Worm (Caenorhabditis elegans) whole organism, young adult: ENCODE data around the gene Y45G12B.3.

Experiments used
- B0336.3 ChIP-seq: fragments of 200-800 bp; sonication (Bioruptor generic); IDR thresholded peaks from 2 replicates; pipeline ENCODE4 v1.3.6; 2022; ENCODE audit warnings: missing genetic modification characterization, missing compliant biosample characterization
- F10E7.11 ChIP-seq: sonication (generic microtip); optimal IDR thresholded peaks from 2 replicates; lab custom pipeline; 2017; ENCODE audit warnings: mild to moderate bottlenecking, missing genetic modification characterization, moderate library complexity, missing compliant biosample characterization
- F23B12.7 ChIP-seq: sonication (generic microtip); optimal IDR thresholded peaks from 2 replicates; lab custom pipeline; 2017; ENCODE audit warnings: missing genetic modification characterization, mild to moderate bottlenecking, missing compliant biosample characterization, antibody characterized with exemption, moderate library complexity; ENCODE audit not compliant: insufficient read depth
- F37B4.10 ChIP-seq: fragments of 200-800 bp; sonication (Bioruptor generic); IDR thresholded peaks from 2 replicates; pipeline ENCODE4 v1.3.6; 2022; ENCODE audit warnings: missing genetic modification characterization, missing compliant biosample characterization
- F49E8.2 ChIP-seq: sonication (generic microtip); optimal IDR thresholded peaks from 3 replicates; lab custom pipeline; 2017; ENCODE audit warnings: missing genetic modification characterization, mild to moderate bottlenecking, missing compliant biosample characterization, antibody characterized with exemption, moderate library complexity; ENCODE audit not compliant: insufficient read depth
- F57A8.1 ChIP-seq: fragments of 200-800 bp; sonication (Bioruptor generic); optimal IDR thresholded peaks from 2 replicates; lab custom pipeline; 2018; ENCODE audit warnings: mild to moderate bottlenecking, missing genetic modification characterization, moderate library complexity, missing compliant biosample characterization
- F57C9.4 ChIP-seq: sonication (generic microtip); optimal IDR thresholded peaks from 2 replicates; lab custom pipeline; 2017; ENCODE audit warnings: mild to moderate bottlenecking, missing genetic modification characterization, missing compliant biosample characterization
- K11D2.4 ChIP-seq: fragments of 200-800 bp; sonication (Bioruptor generic); IDR thresholded peaks from 2 replicates; pipeline ENCODE4 v1.3.6; 2022; ENCODE audit warnings: missing genetic modification reagents, missing genetic modification characterization, missing compliant biosample characterization
- K12H6.12 ChIP-seq: fragments of 200-800 bp; sonication (Bioruptor generic); optimal IDR thresholded peaks from 2 replicates; lab custom pipeline; 2018; ENCODE audit warnings: mild to moderate bottlenecking, missing genetic modification characterization, missing compliant biosample characterization
- Y53G8AR.9 ChIP-seq: fragments of 200-800 bp; sonication (Bioruptor generic); conservative IDR thresholded peaks from 2 replicates; pipeline ENCODE4 v1.3.6; 2022; ENCODE audit warnings: missing genetic modification reagents, missing genetic modification characterization, missing compliant biosample characterization
- Y56A3A.18 ChIP-seq: fragments of 200-800 bp; sonication (Bioruptor generic); IDR thresholded peaks from 2 replicates; pipeline ENCODE4 v1.3.6; 2022; ENCODE audit warnings: missing genetic modification reagents, missing genetic modification characterization, missing compliant biosample characterization
- ama-1 ChIP-seq, 3 experiments: fragments of 150-350 bp in 1 of 3; sonication (generic microtip) in 2 of 3; optimal IDR thresholded peaks; 2 replicates each; lab custom pipeline; 2014 to 2018; ENCODE audit warnings: missing biosample characterization in 2 of 3, missing genetic modification characterization in 2 of 3, missing genetic modification reagents in 2 of 3
- aptf-2 ChIP-seq: fragments of 200-800 bp; sonication (Bioruptor generic); conservative IDR thresholded peaks from 2 replicates; pipeline ENCODE4 v1.3.6; 2022; ENCODE audit warnings: missing genetic modification reagents, missing genetic modification characterization, missing compliant biosample characterization
- aptf-3 ChIP-seq: fragments of 200-800 bp; sonication (Bioruptor generic); IDR thresholded peaks from 2 replicates; pipeline ENCODE4 v1.3.6; 2022; ENCODE audit warnings: missing genetic modification characterization, missing compliant biosample characterization
- cebp-1 ChIP-seq, 2 experiments: fragments of 200-800 bp in 1 of 2; sonication (Bioruptor generic) in 1 of 2; sonication (generic microtip) in 1 of 2; IDR thresholded peaks in 1 of 2; optimal IDR thresholded peaks in 1 of 2; 2 replicates each; pipeline versions ENCODE4 v1.3.6 to Lab custom; 2017 to 2022; ENCODE audit warnings: missing compliant biosample characterization in 2 of 2, missing genetic modification characterization in 2 of 2, mild to moderate bottlenecking in 1 of 2, missing genetic modification reagents in 1 of 2, moderate library complexity in 1 of 2
- ceh-40 ChIP-seq: fragments of 200-800 bp; sonication (Bioruptor generic); IDR thresholded peaks from 2 replicates; pipeline ENCODE4 v1.3.6; 2022; ENCODE audit warnings: missing genetic modification characterization, missing compliant biosample characterization
- dox-1 ChIP-seq: fragments of 200-800 bp; sonication (Bioruptor generic); IDR thresholded peaks from 2 replicates; pipeline ENCODE4 v1.3.6; 2022; ENCODE audit warnings: missing genetic modification reagents, missing genetic modification characterization, missing compliant biosample characterization
- dpff-1 ChIP-seq: sonication (generic microtip); optimal IDR thresholded peaks from 2 replicates; lab custom pipeline; 2017; ENCODE audit warnings: mild to moderate bottlenecking, missing genetic modification characterization, missing compliant biosample characterization
- efl-1 ChIP-seq: fragments of 150-350 bp; optimal IDR thresholded peaks from 2 replicates; lab custom pipeline; 2014; ENCODE audit warnings: missing biosample characterization, missing genetic modification reagents, missing genetic modification characterization
- egl-44 ChIP-seq: fragments of 200-800 bp; sonication (Bioruptor generic); IDR thresholded peaks from 2 replicates; pipeline ENCODE4 v1.3.6; 2022; ENCODE audit warnings: missing genetic modification reagents, missing genetic modification characterization, missing compliant biosample characterization
- fkh-3 ChIP-seq: sonication (generic microtip); optimal IDR thresholded peaks from 2 replicates; lab custom pipeline; 2016; ENCODE audit warnings: mild to moderate bottlenecking, missing genetic modification characterization, missing compliant biosample characterization
- gei-17 ChIP-seq: fragments of 200-800 bp; sonication (Bioruptor generic); optimal IDR thresholded peaks from 2 replicates; lab custom pipeline; 2018; ENCODE audit warnings: mild to moderate bottlenecking, missing genetic modification characterization, missing compliant biosample characterization
- hlh-26 ChIP-seq: fragments of 200-800 bp; sonication (Bioruptor generic); conservative IDR thresholded peaks from 2 replicates; pipeline ENCODE4 v1.3.6; 2022; ENCODE audit warnings: missing genetic modification reagents, missing genetic modification characterization, missing compliant biosample characterization
- lag-1 ChIP-seq: fragments of 200-800 bp; sonication (Bioruptor generic); IDR thresholded peaks from 2 replicates; pipeline ENCODE4 v1.3.6; 2022; ENCODE audit warnings: missing genetic modification reagents, missing genetic modification characterization, missing compliant biosample characterization
- let-526 ChIP-seq: fragments of 200-800 bp; sonication (Bioruptor generic); IDR thresholded peaks from 2 replicates; pipeline ENCODE4 v1.3.6; 2022; ENCODE audit warnings: missing genetic modification reagents, missing genetic modification characterization, missing compliant biosample characterization
- lin-26 ChIP-seq: fragments of 200-800 bp; sonication (Bioruptor generic); IDR thresholded peaks from 2 replicates; pipeline ENCODE4 v1.3.6; 2022; ENCODE audit warnings: missing genetic modification reagents, missing genetic modification characterization, missing compliant biosample characterization
- lin-35 ChIP-seq, 3 experiments: fragments of 150-350 bp in 2 of 3; sonication (generic microtip) in 1 of 3; optimal IDR thresholded peaks; 2 replicates each; lab custom pipeline; 2014 to 2018; ENCODE audit warnings: missing biosample characterization in 3 of 3, missing genetic modification characterization in 3 of 3, missing genetic modification reagents in 3 of 3
- lsy-27 ChIP-seq: sonication (generic microtip); optimal IDR thresholded peaks from 2 replicates; lab custom pipeline; 2017; ENCODE audit warnings: missing genetic modification characterization, mild to moderate bottlenecking, missing compliant biosample characterization, antibody characterized with exemption, missing genotype, borderline replicate concordance; ENCODE audit not compliant: insufficient read depth
- madf-10 ChIP-seq: sonication (generic microtip); optimal IDR thresholded peaks from 2 replicates; lab custom pipeline; 2016; ENCODE audit warnings: mild to moderate bottlenecking, missing genetic modification characterization, missing compliant biosample characterization
- mcd-1 ChIP-seq: fragments of 200-800 bp; sonication (Bioruptor generic); IDR thresholded peaks from 2 replicates; pipeline ENCODE4 v1.3.6; 2022; ENCODE audit warnings: missing genetic modification reagents, missing genetic modification characterization, missing compliant biosample characterization
- mel-28 ChIP-seq: sonication (generic microtip); optimal IDR thresholded peaks from 2 replicates; lab custom pipeline; 2016; ENCODE audit warnings: borderline replicate concordance, mild to moderate bottlenecking, missing genetic modification characterization, missing compliant biosample characterization
- nfya-1 ChIP-seq: sonication (generic microtip); optimal IDR thresholded peaks from 2 replicates; lab custom pipeline; 2017; ENCODE audit warnings: antibody characterized with exemption, missing compliant biosample characterization, missing genetic modification characterization, borderline replicate concordance; ENCODE audit not compliant: insufficient read depth
- nhr-179 ChIP-seq: sonication (generic microtip); optimal IDR thresholded peaks from 2 replicates; lab custom pipeline; 2016; ENCODE audit warnings: mild to moderate bottlenecking, missing genetic modification characterization, missing compliant biosample characterization
- nhr-90 ChIP-seq: sonication (generic microtip); optimal IDR thresholded peaks from 2 replicates; lab custom pipeline; 2016; ENCODE audit warnings: missing genotype, mild to moderate bottlenecking, missing genetic modification characterization, missing compliant biosample characterization
- pha-4 ChIP-seq: fragments of 150-350 bp; sonication (generic microtip); optimal IDR thresholded peaks from 2 replicates; lab custom pipeline; 2014; ENCODE audit warnings: missing biosample characterization, missing genetic modification reagents, missing genetic modification characterization
- rec-8 ChIP-seq, 2 experiments: sonication (generic microtip); optimal IDR thresholded peaks; 2 replicates each; lab custom pipeline; 2016; ENCODE audit warnings: mild to moderate bottlenecking in 2 of 2, missing genetic modification characterization in 2 of 2, missing genetic modification reagents in 2 of 2, missing genotype in 2 of 2, missing biosample characterization in 1 of 2, missing compliant biosample characterization in 1 of 2, moderate library complexity in 1 of 2
- sdz-38 ChIP-seq: sonication (generic microtip); optimal IDR thresholded peaks from 2 replicates; lab custom pipeline; 2016; ENCODE audit warnings: missing genotype, missing genetic modification characterization, missing compliant biosample characterization
- snpc-1.3 ChIP-seq: sonication (generic microtip); optimal IDR thresholded peaks from 2 replicates; lab custom pipeline; 2017; ENCODE audit warnings: missing genetic modification characterization, mild to moderate bottlenecking, missing compliant biosample characterization, antibody characterized with exemption, moderate library complexity, missing genotype, missing genetic modification reagents; ENCODE audit not compliant: insufficient read depth
- tbp1 ChIP-seq: fragments of 200-800 bp; sonication (Bioruptor generic); optimal IDR thresholded peaks from 2 replicates; lab custom pipeline; 2018; ENCODE audit warnings: mild to moderate bottlenecking, missing genetic modification characterization, missing compliant biosample characterization
- tlf-1 ChIP-seq: fragments of 200-800 bp; sonication (Bioruptor generic); optimal IDR thresholded peaks from 2 replicates; lab custom pipeline; 2018; ENCODE audit warnings: mild to moderate bottlenecking, missing genetic modification characterization, missing compliant biosample characterization
- ztf-18 ChIP-seq: sonication (generic microtip); optimal IDR thresholded peaks from 2 replicates; lab custom pipeline; 2016; ENCODE audit warnings: missing genotype, mild to moderate bottlenecking, missing genetic modification characterization, missing compliant biosample characterization
- ztf-22 ChIP-seq: fragments of 200-800 bp; sonication (Bioruptor generic); optimal IDR thresholded peaks from 2 replicates; lab custom pipeline; 2018; ENCODE audit warnings: mild to moderate bottlenecking, missing genetic modification characterization, moderate library complexity, missing compliant biosample characterization
- ztf-25 ChIP-seq: fragments of 200-800 bp; sonication (Bioruptor generic); IDR thresholded peaks from 2 replicates; pipeline ENCODE4 v1.3.6; 2022; ENCODE audit warnings: missing genetic modification reagents, missing genetic modification characterization, missing compliant biosample characterization
- ztf-6 ChIP-seq: fragments of 200-800 bp; sonication (Bioruptor generic); IDR thresholded peaks from 2 replicates; pipeline ENCODE4 v1.3.6; 2022; ENCODE audit warnings: missing genetic modification reagents, missing genetic modification characterization, missing compliant biosample characterization

The Y45G12B.3 gene

ce11 chrV:2730784-2731480 lies 34.9 kb upstream of the Y45G12B.3 start, which contains the start of gene dod-3 (continued):
- TF ChIP-seq aptf-2: no peak
- TF ChIP-seq F57C9.4 (tag; lab: Kevin White, UChicago): no peak
- no peak for TF ChIP-seq sdz-38 (tag; lab: Kevin White, UChicago)
- no peak for TF ChIP-seq mcd-1 (GFP tag; lab: Robert Waterston, UW)
- no peak for TF ChIP-seq ztf-6
- no peak for TF ChIP-seq lin-35 (GFP tag; optimal IDR thresholded peaks at IDR 0.05; lab: Kevin White, UChicago)
- TF ChIP-seq ztf-22 (GFP tag; lab: Kevin White, UChicago): peak; percentile 70
- TF ChIP-seq lin-26: no peak
- TF ChIP-seq ztf-25 (GFP tag; lab: Robert Waterston, UW): no peak
- no peak for TF ChIP-seq lag-1
- TF ChIP-seq gei-17 (GFP tag; lab: Kevin White, UChicago): no peak
- no peak for TF ChIP-seq lsy-27 (tag; lab: Kevin White, UChicago)
- TF ChIP-seq ceh-40 (GFP tag; lab: Robert Waterston, UW): no peak
- TF ChIP-seq pha-4: no peak
- TF ChIP-seq nhr-179: no peak
- TF ChIP-seq nfya-1 (tag; lab: Kevin White, UChicago): no peak
- no peak for TF ChIP-seq Y53G8AR.9
- peak; percentile 57 for TF ChIP-seq ama-1 (optimal IDR thresholded peaks at IDR 0.05; lab: Kevin White, UChicago)
- no peak for TF ChIP-seq ama-1 (GFP tag; optimal IDR thresholded peaks at IDR 0.05; lab: Kevin White, UChicago)
- no peak for TF ChIP-seq F37B4.10 (GFP tag; lab: Robert Waterston, UW)
- no peak for TF ChIP-seq madf-10 (tag; lab: Kevin White, UChicago)
- no peak for TF ChIP-seq F49E8.2 (tag; lab: Kevin White, UChicago)
- TF ChIP-seq fkh-3 (tag; lab: Kevin White, UChicago): no peak
- TF ChIP-seq hlh-26 (GFP tag; lab: Robert Waterston, UW): no peak
- TF ChIP-seq dpff-1: no peak
- TF ChIP-seq nhr-90: no peak
- 0 out of 2 replicates have a peak, but pooled peaks have one; percentile 65 for TF ChIP-seq egl-44
- TF ChIP-seq tbp1 (GFP tag; lab: Kevin White, UChicago): peak; percentile 27
- TF ChIP-seq K12H6.12 (tag; lab: Kevin White, UChicago): no peak
- TF ChIP-seq mel-28 (tag; lab: Kevin White, UChicago): no peak
- TF ChIP-seq B0336.3 (GFP tag; lab: Robert Waterston, UW): no peak; the same call in 1 of the 2 replicates
- TF ChIP-seq F23B12.7 (tag; lab: Kevin White, UChicago): no peak
- TF ChIP-seq let-526 (GFP tag; lab: Robert Waterston, UW): no peak
- TF ChIP-seq aptf-3 (GFP tag; lab: Robert Waterston, UW): no peak
- TF ChIP-seq F10E7.11 (tag; lab: Kevin White, UChicago): no peak
- no peak for TF ChIP-seq cebp-1 (GFP tag; IDR thresholded peaks at IDR 0.05; lab: Robert Waterston, UW)
- no peak for TF ChIP-seq cebp-1 (tag; optimal IDR thresholded peaks at IDR 0.05; lab: Kevin White, UChicago)
- TF ChIP-seq rec-8 (tag; optimal IDR thresholded peaks at IDR 0.05; lab: Kevin White, UChicago): no peak
- no peak for TF ChIP-seq efl-1 (GFP tag; lab: Kevin White, UChicago)
- peak; percentile 71 for TF ChIP-seq dox-1 (GFP tag; lab: Robert Waterston, UW)
- no peak for TF ChIP-seq Y56A3A.18 (GFP tag; lab: Robert Waterston, UW)
- TF ChIP-seq snpc-1.3 (tag; lab: Kevin White, UChicago): no peak
- TF ChIP-seq tlf-1 (GFP tag; lab: Kevin White, UChicago): peak; percentile 63
- no peak for TF ChIP-seq K11D2.4
- TF ChIP-seq F57A8.1: no peak
- no peak for TF ChIP-seq ztf-18 (tag; lab: Kevin White, UChicago)
